Worm (Caenorhabditis elegans) whole organism, L2 larva: ENCODE measurements around the gene cnnm-2.

Experiments used
- F13H6.1 ChIP-seq: sonication (generic microtip); optimal IDR thresholded peaks from 2 replicates; lab custom pipeline; 2016; ENCODE audit warnings: missing genetic modification characterization, missing compliant biosample characterization
- R02D3.7 ChIP-seq: fragments of 150-350 bp; optimal IDR thresholded peaks from 2 replicates; lab custom pipeline; 2014; ENCODE audit warnings: missing biosample characterization, missing genetic modification characterization
- ZK546.5 ChIP-seq: sonication (generic microtip); optimal IDR thresholded peaks from 2 replicates; lab custom pipeline; 2017; ENCODE audit warnings: missing biosample characterization, missing genetic modification characterization
- alr-1 ChIP-seq: fragments of 150-350 bp; optimal IDR thresholded peaks from 2 replicates; lab custom pipeline; 2014; ENCODE audit warnings: missing biosample characterization, missing genetic modification characterization
- ama-1 ChIP-seq: fragments of 150-350 bp; optimal IDR thresholded peaks from 2 replicates; lab custom pipeline; 2018; ENCODE audit warnings: inconsistent platforms
- blmp-1 ChIP-seq: sonication (generic microtip); optimal IDR thresholded peaks from 2 replicates; lab custom pipeline; 2017; ENCODE audit warnings: missing genetic modification characterization, mild to moderate bottlenecking, missing compliant biosample characterization, antibody characterized with exemption, moderate library complexity; ENCODE audit not compliant: insufficient read depth
- ceh-16 ChIP-seq: fragments of 150-350 bp; optimal IDR thresholded peaks from 2 replicates; lab custom pipeline; 2014; ENCODE audit warnings: missing biosample characterization, missing genetic modification characterization
- ceh-82 ChIP-seq: fragments of 150-350 bp; optimal IDR thresholded peaks from 2 replicates; lab custom pipeline; 2014; ENCODE audit warnings: missing biosample characterization, missing genetic modification characterization
- crh-2 ChIP-seq: sonication (generic microtip); optimal IDR thresholded peaks from 2 replicates; lab custom pipeline; 2017; ENCODE audit warnings: missing biosample characterization, missing genetic modification characterization
- dmd-4 ChIP-seq: sonication (generic microtip); optimal IDR thresholded peaks from 2 replicates; lab custom pipeline; 2017; ENCODE audit warnings: missing biosample characterization, missing genetic modification characterization
- elt-1 ChIP-seq: fragments of 150-350 bp; optimal IDR thresholded peaks from 2 replicates; lab custom pipeline; 2014; ENCODE audit warnings: missing biosample characterization, missing genetic modification characterization
- elt-3 ChIP-seq: sonication (generic microtip); optimal IDR thresholded peaks from 2 replicates; lab custom pipeline; 2017; ENCODE audit warnings: missing biosample characterization, missing genetic modification characterization
- fos-1 ChIP-seq: fragments of 150-350 bp; optimal IDR thresholded peaks from 2 replicates; lab custom pipeline; 2014; ENCODE audit warnings: missing biosample characterization, missing genetic modification characterization
- gmeb-1 ChIP-seq: fragments of 150-350 bp; optimal IDR thresholded peaks from 2 replicates; lab custom pipeline; 2014; ENCODE audit warnings: missing biosample characterization, missing genetic modification characterization
- lin-11 ChIP-seq: fragments of 150-350 bp; sonication (generic microtip); optimal IDR thresholded peaks from 2 replicates; lab custom pipeline; 2014; ENCODE audit warnings: missing biosample characterization, missing genetic modification characterization, inconsistent platforms, mixed read lengths
- lin-13 ChIP-seq: fragments of 150-350 bp; optimal IDR thresholded peaks from 2 replicates; lab custom pipeline; 2014; ENCODE audit warnings: missing biosample characterization, missing genetic modification reagents, missing genetic modification characterization
- lsy-2 ChIP-seq, 2 experiments: fragments of 150-350 bp in 1 of 2; sonication (generic microtip) in 1 of 2; optimal IDR thresholded peaks; 2 replicates each; lab custom pipeline; 2014 to 2017; ENCODE audit warnings: missing biosample characterization in 2 of 2, missing genetic modification characterization in 2 of 2
- mbf-1 ChIP-seq: sonication (generic microtip); optimal IDR thresholded peaks from 2 replicates; lab custom pipeline; 2017; ENCODE audit warnings: missing biosample characterization, missing genetic modification characterization
- mdl-1 ChIP-seq, 2 experiments: fragments of 150-350 bp in 1 of 2; sonication (generic microtip) in 1 of 2; optimal IDR thresholded peaks; 2 replicates each; lab custom pipeline; 2017; ENCODE audit warnings: missing biosample characterization in 2 of 2, missing genetic modification characterization in 2 of 2
- nhr-10 ChIP-seq: sonication (generic microtip); optimal IDR thresholded peaks from 2 replicates; lab custom pipeline; 2017; ENCODE audit warnings: missing biosample characterization, missing genetic modification characterization
- nhr-11 ChIP-seq: fragments of 150-350 bp; optimal IDR thresholded peaks from 2 replicates; lab custom pipeline; 2014; ENCODE audit warnings: missing biosample characterization, missing genetic modification characterization
- nhr-12 ChIP-seq: fragments of 150-350 bp; optimal IDR thresholded peaks from 2 replicates; lab custom pipeline; 2014; ENCODE audit warnings: missing biosample characterization, missing genetic modification characterization
- nhr-21 ChIP-seq: fragments of 150-350 bp; optimal IDR thresholded peaks from 2 replicates; lab custom pipeline; 2014; ENCODE audit warnings: missing biosample characterization, missing genetic modification characterization
- nhr-23 ChIP-seq: fragments of 150-350 bp; optimal IDR thresholded peaks from 2 replicates; lab custom pipeline; 2014; ENCODE audit warnings: missing biosample characterization, missing genetic modification reagents, missing genetic modification characterization
- nhr-237 ChIP-seq: fragments of 150-350 bp; optimal IDR thresholded peaks from 2 replicates; lab custom pipeline; 2014; ENCODE audit warnings: missing biosample characterization, missing genetic modification characterization
- nhr-6 ChIP-seq: fragments of 150-350 bp; optimal IDR thresholded peaks from 2 replicates; lab custom pipeline; 2014; ENCODE audit warnings: missing biosample characterization, missing genetic modification characterization
- nhr-77 ChIP-seq: fragments of 150-350 bp; optimal IDR thresholded peaks from 2 replicates; lab custom pipeline; 2014; ENCODE audit warnings: missing biosample characterization, missing genetic modification characterization
- peb-1 ChIP-seq: fragments of 150-350 bp; optimal IDR thresholded peaks from 2 replicates; lab custom pipeline; 2014; ENCODE audit warnings: missing biosample characterization, missing genetic modification characterization
- sem-4 ChIP-seq: fragments of 150-350 bp; optimal IDR thresholded peaks from 2 replicates; lab custom pipeline; 2014; ENCODE audit warnings: missing biosample characterization, missing genetic modification reagents, missing genetic modification characterization
- sma-3 ChIP-seq: sonication (generic microtip); optimal IDR thresholded peaks from 2 replicates; lab custom pipeline; 2016; ENCODE audit warnings: missing genetic modification reagents, missing genetic modification characterization, missing compliant biosample characterization
- snpc-4 ChIP-seq: fragments of 150-350 bp; optimal IDR thresholded peaks from 2 replicates; lab custom pipeline; 2014; ENCODE audit warnings: missing biosample characterization, missing genetic modification characterization
- unc-55 ChIP-seq: fragments of 150-350 bp; sonication (generic microtip); optimal IDR thresholded peaks from 3 replicates; lab custom pipeline; 2014; ENCODE audit warnings: missing biosample characterization, missing genetic modification reagents, missing genetic modification characterization
- unc-62 ChIP-seq: fragments of 150-350 bp; optimal IDR thresholded peaks from 2 replicates; lab custom pipeline; 2014; ENCODE audit warnings: missing biosample characterization, missing genetic modification reagents, missing genetic modification characterization
- ztf-11 ChIP-seq: sonication (generic microtip); optimal IDR thresholded peaks from 2 replicates; lab custom pipeline; 2017; ENCODE audit warnings: missing biosample characterization, missing genetic modification characterization

cnnm-2 gene

DNA sequence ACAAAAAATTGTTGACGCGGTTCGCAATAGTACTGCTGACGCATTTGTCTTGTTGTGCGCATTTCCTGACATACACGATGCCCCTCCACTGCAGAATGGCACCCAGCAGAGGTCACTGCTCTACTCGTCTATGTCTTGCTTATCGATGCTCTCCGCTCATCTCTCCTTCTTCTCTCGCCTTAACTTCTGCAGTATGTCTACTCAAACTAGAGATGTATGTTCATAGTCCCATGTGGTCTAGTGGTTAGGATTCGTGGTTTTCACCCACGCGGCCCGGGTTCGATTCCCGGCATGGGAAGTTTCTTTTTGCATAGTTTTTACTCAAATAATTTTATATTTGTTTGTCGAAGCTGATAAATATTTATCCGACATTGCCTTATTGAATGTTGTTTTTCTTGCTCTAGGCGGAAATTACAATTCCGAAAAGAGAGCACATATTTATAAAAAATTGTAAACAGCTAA, 24.0 kb downstream of the cnnm-2 start, which contains the start of gene C28G1.2 (continued):
- peak; percentile 95 for TF ChIP-seq nhr-6 (tag; lab: Kevin White, UChicago)
- peak; percentile 57 for TF ChIP-seq snpc-4 (tag; lab: Kevin White, UChicago)
- no peak for TF ChIP-seq ZK546.5 (tag; lab: Kevin White, UChicago)
- TF ChIP-seq nhr-10 (tag; lab: Kevin White, UChicago) = peak; percentile 45
- TF ChIP-seq elt-1 (tag; lab: Kevin White, UChicago) = no peak

DNA sequence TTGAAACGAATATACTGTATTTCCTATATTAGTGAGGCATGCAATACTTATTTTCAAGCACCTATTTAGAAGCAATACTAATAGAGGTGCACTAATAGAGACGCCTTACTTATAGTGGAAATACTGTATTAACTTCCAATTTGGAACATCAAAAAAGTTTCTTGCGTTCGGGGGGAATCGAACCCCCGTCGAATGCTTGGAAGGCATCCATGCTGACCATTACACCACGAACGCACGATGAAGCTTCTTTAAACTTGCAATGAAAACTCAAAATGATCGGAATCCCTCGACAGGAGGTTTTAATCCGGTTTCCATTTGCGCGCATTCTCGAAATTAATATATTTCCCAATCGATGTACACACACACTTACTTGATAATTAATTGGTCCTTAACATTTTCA, 26.3 kb downstream of the cnnm-2 start:
- TF ChIP-seq R02D3.7 (tag; lab: Kevin White, UChicago) (no peak), ceh-82 (tag; lab: Kevin White, UChicago) (no peak)

DNA sequence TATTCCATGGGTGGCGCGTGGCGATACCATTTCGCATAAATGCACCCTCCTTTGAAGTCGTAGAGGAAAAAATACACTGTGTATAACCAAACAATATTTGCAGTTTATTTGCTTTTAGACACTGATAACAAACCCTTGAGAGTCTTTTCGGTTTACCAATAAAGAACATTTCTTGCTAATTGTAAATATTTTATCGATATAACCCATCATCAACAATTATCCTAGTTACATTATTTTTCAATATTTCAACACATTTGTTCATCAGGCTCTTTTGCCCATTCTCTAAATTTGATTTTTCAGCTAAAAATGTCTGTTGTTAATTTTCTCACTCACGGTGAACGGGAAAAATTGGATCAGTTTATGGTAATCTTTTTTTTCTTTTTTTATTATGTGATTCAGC, 32.1 kb downstream of the cnnm-2 start, which contains the start of gene ubc-23:
Gene ubc-23 (plus strand): TSS at position 301 of the 400 bp plus-strand sequence.
- no peak for TF ChIP-seq sma-3 (GFP tag; lab: Kevin White, UChicago)
- no peak for TF ChIP-seq gmeb-1 (tag; lab: Kevin White, UChicago)
- no peak for TF ChIP-seq nhr-11 (tag; lab: Kevin White, UChicago)
- no peak for TF ChIP-seq ama-1 (lab: Kevin White, UChicago)
- no peak for TF ChIP-seq nhr-10 (tag; lab: Kevin White, UChicago)
- no peak for TF ChIP-seq ZK546.5 (tag; lab: Kevin White, UChicago)
- no peak for TF ChIP-seq lsy-2 (tag; optimal IDR thresholded peaks at IDR 0.05; lab: Kevin White, UChicago)
- no peak for TF ChIP-seq nhr-237 (tag; lab: Kevin White, UChicago)
- TF ChIP-seq lin-11 (tag; lab: Kevin White, UChicago) = no peak
- no peak for TF ChIP-seq snpc-4 (tag; lab: Kevin White, UChicago)
- no peak for TF ChIP-seq F13H6.1
- no peak for TF ChIP-seq dmd-4
- TF ChIP-seq ceh-16 (tag; lab: Kevin White, UChicago) = no peak
- no peak for TF ChIP-seq ztf-11 (tag; lab: Kevin White, UChicago)
- TF ChIP-seq nhr-77 = no peak
- TF ChIP-seq peb-1 (tag; lab: Kevin White, UChicago) = no peak
- no peak for TF ChIP-seq blmp-1
- no peak for TF ChIP-seq sem-4
- TF ChIP-seq unc-62 (GFP tag; lab: Kevin White, UChicago) = no peak
- TF ChIP-seq mbf-1 (tag; lab: Kevin White, UChicago) = no peak

DNA sequence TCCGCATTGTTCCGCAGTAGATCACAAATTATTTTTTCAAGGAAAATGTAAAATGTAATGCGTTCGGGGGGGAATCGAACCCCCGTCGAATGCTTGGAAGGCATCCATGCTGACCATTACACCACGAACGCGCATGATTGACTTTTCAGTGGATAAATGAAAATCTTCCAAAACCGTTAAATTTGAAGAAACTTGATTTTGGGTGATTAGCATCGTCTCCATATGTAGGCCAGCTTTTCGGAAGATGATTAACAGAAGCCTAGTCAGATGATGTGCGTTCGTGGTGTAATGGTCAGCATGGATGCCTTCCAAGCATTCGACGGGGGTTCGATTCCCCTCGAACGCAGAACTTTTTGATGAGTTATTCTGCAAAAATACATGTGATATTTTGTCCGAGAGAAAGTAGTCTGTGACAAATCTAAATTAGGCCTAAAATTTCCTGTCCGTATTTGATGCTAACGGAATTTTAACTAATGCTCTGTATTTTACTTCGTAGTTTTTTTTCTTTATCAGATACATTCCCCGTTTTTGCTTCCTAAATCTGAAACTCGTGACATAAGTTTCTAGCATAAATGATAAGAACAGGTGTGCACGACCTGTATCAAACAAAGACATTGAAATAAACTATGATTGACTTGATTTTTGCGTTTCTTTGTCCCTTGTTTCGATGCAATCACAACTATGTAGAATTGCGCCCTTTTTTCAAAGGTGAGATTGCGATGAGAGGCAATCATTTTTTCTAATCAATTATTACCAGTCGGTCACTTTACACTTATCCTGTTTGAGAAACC, 34.7 kb downstream of the cnnm-2 start, which contains the start of gene C28G1.10:
Gene C28G1.10 (plus strand): TSS at position 676 of the 791 bp plus-strand sequence.
- TF ChIP-seq nhr-21 (tag; lab: Kevin White, UChicago) = peak; percentile 37
- peak; percentile 21 for TF ChIP-seq gmeb-1 (tag; lab: Kevin White, UChicago)
- TF ChIP-seq crh-2 (tag; lab: Kevin White, UChicago) = peak; percentile 23
- TF ChIP-seq ztf-11 (tag; lab: Kevin White, UChicago) = no peak
- peak; percentile 42 for TF ChIP-seq fos-1 (tag; lab: Kevin White, UChicago)

ce11 chrX:8853524-8853923, 41.6 kb downstream of the cnnm-2 start, which contains the start of gene sprp-4:
Gene sprp-4 (minus strand): TSS chrX:8853624.
- TF ChIP-seq ztf-11 (tag; lab: Kevin White, UChicago) = no peak
- no peak for TF ChIP-seq unc-55 (GFP tag; lab: Kevin White, UChicago)
- TF ChIP-seq nhr-12 (tag; lab: Kevin White, UChicago) = no peak
- TF ChIP-seq nhr-23 (tag; lab: Kevin White, UChicago) = no peak
- no peak for TF ChIP-seq lin-11 (tag; lab: Kevin White, UChicago)
- no peak for TF ChIP-seq snpc-4 (tag; lab: Kevin White, UChicago)
- no peak for TF ChIP-seq nhr-21 (tag; lab: Kevin White, UChicago)
- no peak for TF ChIP-seq F13H6.1
- TF ChIP-seq elt-3 (tag; lab: Kevin White, UChicago) = no peak
- TF ChIP-seq mdl-1 (tag; optimal IDR thresholded peaks at IDR 0.05; lab: Kevin White, UChicago) = no peak
- TF ChIP-seq alr-1 (tag; lab: Kevin White, UChicago) = no peak
- TF ChIP-seq gmeb-1 (tag; lab: Kevin White, UChicago) = no peak
- no peak for TF ChIP-seq nhr-6 (tag; lab: Kevin White, UChicago)
- no peak for TF ChIP-seq unc-62 (GFP tag; lab: Kevin White, UChicago)
- TF ChIP-seq lin-13 (GFP tag; lab: Kevin White, UChicago) = no peak
